Worm (Caenorhabditis elegans) whole organism, L2 larva: Measurements from ENCODE around the gene ddx-23.

Experiments used
- C34F6.9 ChIP-seq: fragments of 150-350 bp; optimal IDR thresholded peaks from 2 replicates; lab custom pipeline; 2014; ENCODE audit warnings: missing biosample characterization, missing genetic modification characterization
- F13H6.1 ChIP-seq: sonication (generic microtip); optimal IDR thresholded peaks from 2 replicates; lab custom pipeline; 2016; ENCODE audit warnings: missing genetic modification characterization, missing compliant biosample characterization
- R02D3.7 ChIP-seq: fragments of 150-350 bp; optimal IDR thresholded peaks from 2 replicates; lab custom pipeline; 2014; ENCODE audit warnings: missing biosample characterization, missing genetic modification characterization
- ZK546.5 ChIP-seq: sonication (generic microtip); optimal IDR thresholded peaks from 2 replicates; lab custom pipeline; 2017; ENCODE audit warnings: missing biosample characterization, missing genetic modification characterization
- alr-1 ChIP-seq: fragments of 150-350 bp; optimal IDR thresholded peaks from 2 replicates; lab custom pipeline; 2014; ENCODE audit warnings: missing biosample characterization, missing genetic modification characterization
- aly-2 ChIP-seq: fragments of 150-350 bp; optimal IDR thresholded peaks from 2 replicates; lab custom pipeline; 2014; ENCODE audit warnings: missing biosample characterization, missing genetic modification characterization
- ama-1 ChIP-seq: fragments of 150-350 bp; optimal IDR thresholded peaks from 2 replicates; lab custom pipeline; 2018; ENCODE audit warnings: inconsistent platforms
- ceh-16 ChIP-seq: fragments of 150-350 bp; optimal IDR thresholded peaks from 2 replicates; lab custom pipeline; 2014; ENCODE audit warnings: missing biosample characterization, missing genetic modification characterization
- ceh-82 ChIP-seq: fragments of 150-350 bp; optimal IDR thresholded peaks from 2 replicates; lab custom pipeline; 2014; ENCODE audit warnings: missing biosample characterization, missing genetic modification characterization
- crh-2 ChIP-seq: sonication (generic microtip); optimal IDR thresholded peaks from 2 replicates; lab custom pipeline; 2017; ENCODE audit warnings: missing biosample characterization, missing genetic modification characterization
- egl-27 ChIP-seq: sonication (generic microtip); optimal IDR thresholded peaks from 3 replicates; lab custom pipeline; 2017; ENCODE audit warnings: missing biosample characterization, missing genetic modification reagents, missing genetic modification characterization
- elt-1 ChIP-seq: fragments of 150-350 bp; optimal IDR thresholded peaks from 2 replicates; lab custom pipeline; 2014; ENCODE audit warnings: missing biosample characterization, missing genetic modification characterization
- elt-3 ChIP-seq: sonication (generic microtip); optimal IDR thresholded peaks from 2 replicates; lab custom pipeline; 2017; ENCODE audit warnings: missing biosample characterization, missing genetic modification characterization
- fos-1 ChIP-seq: fragments of 150-350 bp; optimal IDR thresholded peaks from 2 replicates; lab custom pipeline; 2014; ENCODE audit warnings: missing biosample characterization, missing genetic modification characterization
- gmeb-1 ChIP-seq: fragments of 150-350 bp; optimal IDR thresholded peaks from 2 replicates; lab custom pipeline; 2014; ENCODE audit warnings: missing biosample characterization, missing genetic modification characterization
- lin-11 ChIP-seq: fragments of 150-350 bp; sonication (generic microtip); optimal IDR thresholded peaks from 2 replicates; lab custom pipeline; 2014; ENCODE audit warnings: missing biosample characterization, missing genetic modification characterization, inconsistent platforms, mixed read lengths
- lin-39 ChIP-seq: fragments of 150-350 bp; optimal IDR thresholded peaks from 2 replicates; lab custom pipeline; 2014; ENCODE audit warnings: missing biosample characterization, missing genetic modification reagents, missing genetic modification characterization
- lsy-2 ChIP-seq, 2 experiments: fragments of 150-350 bp in 1 of 2; sonication (generic microtip) in 1 of 2; optimal IDR thresholded peaks; 2 replicates each; lab custom pipeline; 2014 to 2017; ENCODE audit warnings: missing biosample characterization in 2 of 2, missing genetic modification characterization in 2 of 2
- mab-5 ChIP-seq: fragments of 150-350 bp; optimal IDR thresholded peaks from 2 replicates; lab custom pipeline; 2014; ENCODE audit warnings: missing biosample characterization, missing genetic modification characterization
- mbf-1 ChIP-seq: sonication (generic microtip); optimal IDR thresholded peaks from 2 replicates; lab custom pipeline; 2017; ENCODE audit warnings: missing biosample characterization, missing genetic modification characterization
- mdl-1 ChIP-seq, 2 experiments: fragments of 150-350 bp in 1 of 2; sonication (generic microtip) in 1 of 2; optimal IDR thresholded peaks; 2 replicates each; lab custom pipeline; 2017; ENCODE audit warnings: missing biosample characterization in 2 of 2, missing genetic modification characterization in 2 of 2
- nhr-10 ChIP-seq: sonication (generic microtip); optimal IDR thresholded peaks from 2 replicates; lab custom pipeline; 2017; ENCODE audit warnings: missing biosample characterization, missing genetic modification characterization
- nhr-11 ChIP-seq: fragments of 150-350 bp; optimal IDR thresholded peaks from 2 replicates; lab custom pipeline; 2014; ENCODE audit warnings: missing biosample characterization, missing genetic modification characterization
- nhr-129 ChIP-seq: fragments of 150-350 bp; optimal IDR thresholded peaks from 2 replicates; lab custom pipeline; 2014; ENCODE audit warnings: missing biosample characterization, missing genetic modification characterization
- nhr-21 ChIP-seq: fragments of 150-350 bp; optimal IDR thresholded peaks from 2 replicates; lab custom pipeline; 2014; ENCODE audit warnings: missing biosample characterization, missing genetic modification characterization
- nhr-23 ChIP-seq: fragments of 150-350 bp; optimal IDR thresholded peaks from 2 replicates; lab custom pipeline; 2014; ENCODE audit warnings: missing biosample characterization, missing genetic modification reagents, missing genetic modification characterization
- nhr-237 ChIP-seq: fragments of 150-350 bp; optimal IDR thresholded peaks from 2 replicates; lab custom pipeline; 2014; ENCODE audit warnings: missing biosample characterization, missing genetic modification characterization
- nhr-25 ChIP-seq: fragments of 150-350 bp; sonication (generic microtip); optimal IDR thresholded peaks from 3 replicates; lab custom pipeline; 2014; ENCODE audit warnings: missing biosample characterization, missing genetic modification characterization
- nhr-77 ChIP-seq: fragments of 150-350 bp; optimal IDR thresholded peaks from 2 replicates; lab custom pipeline; 2014; ENCODE audit warnings: missing biosample characterization, missing genetic modification characterization
- peb-1 ChIP-seq: fragments of 150-350 bp; optimal IDR thresholded peaks from 2 replicates; lab custom pipeline; 2014; ENCODE audit warnings: missing biosample characterization, missing genetic modification characterization
- sem-4 ChIP-seq: fragments of 150-350 bp; optimal IDR thresholded peaks from 2 replicates; lab custom pipeline; 2014; ENCODE audit warnings: missing biosample characterization, missing genetic modification reagents, missing genetic modification characterization
- skn-1 ChIP-seq: sonication (generic microtip); optimal IDR thresholded peaks from 2 replicates; lab custom pipeline; 2017; ENCODE audit warnings: missing biosample characterization, missing genetic modification characterization
- sma-3 ChIP-seq: sonication (generic microtip); optimal IDR thresholded peaks from 2 replicates; lab custom pipeline; 2016; ENCODE audit warnings: missing genetic modification reagents, missing genetic modification characterization, missing compliant biosample characterization
- sma-9 ChIP-seq, 2 experiments: fragments of 150-350 bp in 1 of 2; sonication (generic microtip) in 1 of 2; optimal IDR thresholded peaks; 2 replicates each; lab custom pipeline; 2014 to 2016; ENCODE audit warnings: missing genetic modification characterization in 2 of 2, mild to moderate bottlenecking in 1 of 2, missing biosample characterization in 1 of 2, missing compliant biosample characterization in 1 of 2, missing genetic modification reagents in 1 of 2, moderate library complexity in 1 of 2
- unc-39 ChIP-seq: fragments of 150-350 bp; optimal IDR thresholded peaks from 2 replicates; lab custom pipeline; 2014; ENCODE audit warnings: missing biosample characterization, missing genetic modification characterization
- unc-55 ChIP-seq: fragments of 150-350 bp; sonication (generic microtip); optimal IDR thresholded peaks from 3 replicates; lab custom pipeline; 2014; ENCODE audit warnings: missing biosample characterization, missing genetic modification reagents, missing genetic modification characterization
- unc-62 ChIP-seq: fragments of 150-350 bp; optimal IDR thresholded peaks from 2 replicates; lab custom pipeline; 2014; ENCODE audit warnings: missing biosample characterization, missing genetic modification reagents, missing genetic modification characterization
- zag-1 ChIP-seq: fragments of 150-350 bp; optimal IDR thresholded peaks from 2 replicates; lab custom pipeline; 2014; ENCODE audit warnings: missing biosample characterization, missing genetic modification characterization
- ztf-1 ChIP-seq: fragments of 200-800 bp; sonication (Bioruptor generic); conservative IDR thresholded peaks from 2 replicates; pipeline ENCODE4 v1.3.6; 2022; ENCODE audit warnings: missing genetic modification characterization, missing compliant biosample characterization
- ztf-4 ChIP-seq: fragments of 150-350 bp; optimal IDR thresholded peaks from 2 replicates; lab custom pipeline; 2014; ENCODE audit warnings: missing biosample characterization, missing genetic modification characterization

The ddx-23 gene

DNA sequence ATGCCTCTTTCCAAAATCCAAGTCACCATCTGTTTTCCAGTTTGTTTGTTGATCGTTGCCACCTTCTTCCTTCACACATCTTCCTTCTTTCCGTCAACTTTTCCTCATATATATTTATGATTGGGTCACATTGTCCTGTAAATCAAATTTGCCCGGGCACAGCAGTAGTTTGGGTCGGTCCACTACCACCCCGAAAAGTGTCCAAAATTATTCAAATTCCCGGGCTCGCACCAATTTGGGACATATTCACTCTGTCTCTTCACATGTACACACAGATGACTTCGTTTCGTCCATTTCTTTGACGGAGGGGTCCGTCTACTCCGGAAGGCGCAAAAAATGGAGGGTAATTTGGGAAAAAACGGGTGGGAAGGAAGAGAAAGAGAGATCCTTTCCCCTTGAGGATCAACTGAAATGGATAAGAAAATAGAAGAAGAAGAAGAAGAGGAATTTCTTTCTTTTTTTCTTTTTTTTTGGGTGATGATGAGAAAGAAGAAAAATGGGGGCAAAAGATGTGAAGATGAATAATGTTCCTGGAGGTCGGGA is 26.1 kb downstream of the ddx-23 start:
- TF ChIP-seq unc-62: no peak
- no peak for TF ChIP-seq sma-9 (GFP tag; optimal IDR thresholded peaks at IDR 0.05; lab: Kevin White, UChicago)
- no peak for TF ChIP-seq sma-9 (tag; optimal IDR thresholded peaks at IDR 0.05; lab: Kevin White, UChicago)
- TF ChIP-seq C34F6.9 (tag; lab: Kevin White, UChicago): peak; percentile 15
- TF ChIP-seq zag-1 (tag; lab: Kevin White, UChicago): peak; percentile 3
- TF ChIP-seq nhr-77 (tag; lab: Kevin White, UChicago): no peak
- TF ChIP-seq alr-1: no peak
- no peak for TF ChIP-seq mab-5 (tag; lab: Kevin White, UChicago)
- TF ChIP-seq F13H6.1 (tag; lab: Kevin White, UChicago): peak; percentile 48
- TF ChIP-seq, all 48 proteins: peak for 3

DNA sequence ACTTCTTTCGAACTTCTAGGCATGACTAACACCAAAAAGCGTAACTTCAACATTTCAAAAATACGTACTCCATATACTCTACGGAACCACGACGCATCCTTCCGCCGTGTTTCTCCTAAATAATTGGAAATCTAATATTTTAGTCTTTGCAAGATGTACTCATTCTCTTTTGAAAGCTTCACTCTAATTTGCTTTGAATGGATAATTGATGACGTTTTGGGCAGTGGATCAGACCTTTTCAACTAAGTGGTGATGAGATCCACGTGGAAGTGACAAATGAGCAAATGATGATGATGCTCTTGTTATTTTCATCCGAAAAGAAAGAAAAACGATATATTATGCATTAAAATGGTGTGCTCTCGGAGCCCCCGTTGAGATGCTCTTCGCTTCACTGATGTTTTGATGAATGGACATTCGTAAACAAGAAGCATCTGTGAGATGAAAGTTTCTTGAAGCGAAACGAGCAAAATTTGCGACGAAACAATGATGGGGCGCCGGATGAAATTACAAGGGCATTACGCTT is 28.6 kb downstream of the ddx-23 start:
- TF ChIP-seq R02D3.7 (no peak), nhr-10 (tag; lab: Kevin White, UChicago) (no peak), skn-1 (tag; lab: Kevin White, UChicago) (no peak), unc-55 (GFP tag; lab: Kevin White, UChicago) (peak; percentile 3), zag-1 (tag; lab: Kevin White, UChicago) (peak; percentile 18), ceh-16 (tag; lab: Kevin White, UChicago) (no peak), nhr-23 (tag; lab: Kevin White, UChicago) (no peak), crh-2 (tag; lab: Kevin White, UChicago) (peak; percentile 4), sma-3 (no peak)

DNA sequence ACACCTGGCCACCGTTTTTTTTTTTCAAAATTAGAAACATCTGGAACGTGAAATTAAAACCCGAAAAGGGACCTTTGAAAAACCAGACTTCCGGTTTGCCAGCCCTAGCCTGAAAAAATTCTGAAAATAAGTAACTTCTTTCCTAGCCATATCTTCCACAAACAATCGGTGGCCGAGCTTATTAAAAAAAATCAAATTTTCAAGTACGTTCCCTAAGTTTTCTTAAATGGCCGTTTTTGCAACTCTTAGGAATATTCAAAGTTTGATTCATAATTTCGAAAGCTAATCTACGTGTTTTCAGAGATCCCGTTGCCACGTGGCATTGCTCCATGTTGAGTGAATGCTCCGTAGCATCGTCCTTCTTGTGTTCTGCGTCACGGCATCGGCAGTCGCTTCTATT is 29.5 kb downstream of the ddx-23 start, which contains the start of gene R12B2.8:
TSS of gene R12B2.8 (plus strand) at position 301 of the 400 bp plus-strand sequence.
- TF ChIP-seq egl-27 (no peak), sma-9 (GFP tag; optimal IDR thresholded peaks at IDR 0.05; lab: Kevin White, UChicago) (no peak), sma-9 (tag; optimal IDR thresholded peaks at IDR 0.05; lab: Kevin White, UChicago) (no peak), lin-39 (no peak), nhr-77 (tag; lab: Kevin White, UChicago) (no peak), skn-1 (tag; lab: Kevin White, UChicago) (no peak), nhr-23 (tag; lab: Kevin White, UChicago) (no peak), ztf-1 (GFP tag; lab: Robert Waterston, UW) (no peak), unc-55 (GFP tag; lab: Kevin White, UChicago) (no peak), lsy-2 (tag; optimal IDR thresholded peaks at IDR 0.05; lab: Kevin White, UChicago) (no peak), sma-3 (no peak), mbf-1 (tag; lab: Kevin White, UChicago) (no peak), mdl-1 (tag; optimal IDR thresholded peaks at IDR 0.05; lab: Kevin White, UChicago) (no peak), ZK546.5 (tag; lab: Kevin White, UChicago) (no peak), ama-1 (lab: Kevin White, UChicago) (no peak), peb-1 (tag; lab: Kevin White, UChicago) (no peak), nhr-11 (tag; lab: Kevin White, UChicago) (no peak), ceh-82 (no peak), elt-1 (no peak), nhr-237 (tag; lab: Kevin White, UChicago) (no peak), unc-39 (tag; lab: Kevin White, UChicago) (no peak)

DNA sequence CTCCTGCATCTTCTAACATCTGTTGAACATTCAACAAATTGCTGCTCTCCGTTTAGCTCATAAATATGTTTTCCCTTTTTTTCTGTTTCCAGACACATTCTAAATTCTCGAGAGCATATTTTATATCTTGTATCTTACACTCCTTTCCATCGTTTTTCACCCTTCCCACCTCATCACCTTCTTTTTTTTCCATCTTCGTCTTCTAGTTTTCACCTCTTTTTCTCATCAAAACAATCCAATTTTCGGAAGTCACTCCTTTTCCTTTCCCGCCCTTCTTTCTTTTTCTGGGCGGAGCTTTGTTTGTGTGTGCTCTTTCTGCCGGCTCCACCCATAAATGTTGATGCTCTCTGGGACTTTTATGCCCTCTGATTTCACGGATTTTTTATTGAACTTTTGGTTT is 30.3 kb downstream of the ddx-23 start:
- TF ChIP-seq nhr-129 (no peak), unc-39 (tag; lab: Kevin White, UChicago) (no peak), lin-39 (no peak), fos-1 (tag; lab: Kevin White, UChicago) (no peak), ZK546.5 (tag; lab: Kevin White, UChicago) (no peak), lin-11 (tag; lab: Kevin White, UChicago) (no peak), nhr-25 (tag; lab: Kevin White, UChicago) (no peak), elt-3 (no peak), ztf-4 (tag; lab: Kevin White, UChicago) (no peak), skn-1 (tag; lab: Kevin White, UChicago) (no peak), ceh-16 (tag; lab: Kevin White, UChicago) (no peak), aly-2 (no peak), nhr-21 (no peak), nhr-10 (tag; lab: Kevin White, UChicago) (no peak), nhr-77 (tag; lab: Kevin White, UChicago) (no peak), gmeb-1 (tag; lab: Kevin White, UChicago) (no peak), sem-4 (no peak), mab-5 (tag; lab: Kevin White, UChicago) (no peak), mbf-1 (tag; lab: Kevin White, UChicago) (no peak), ztf-1 (GFP tag; lab: Robert Waterston, UW) (no peak)
